Worm (Caenorhabditis elegans) whole organism, L3 larva: ENCODE results near the gene ucr-2.3.
A peak's percentile ranks its signal among the peaks of the same experiment; 100 is the strongest.

Experiments
- R02D3.7 ChIP-seq: fragments of 150-350 bp; optimal IDR thresholded peaks from 2 replicates; lab custom pipeline; 2014; ENCODE audit warnings: missing biosample characterization, missing genetic modification characterization
- ZK546.5 ChIP-seq: sonication (generic microtip); optimal IDR thresholded peaks from 2 replicates; lab custom pipeline; 2017; ENCODE audit warnings: missing biosample characterization, missing genetic modification characterization
- aly-2 ChIP-seq: fragments of 150-350 bp; optimal IDR thresholded peaks from 2 replicates; lab custom pipeline; 2014; ENCODE audit warnings: missing biosample characterization, missing genetic modification characterization
- ama-1 ChIP-seq: fragments of 150-350 bp; optimal IDR thresholded peaks from 2 replicates; lab custom pipeline; 2018
- ceh-16 ChIP-seq: sonication (generic microtip); optimal IDR thresholded peaks from 2 replicates; lab custom pipeline; 2017; ENCODE audit warnings: missing biosample characterization, missing genetic modification characterization
- ceh-28 ChIP-seq: fragments of 150-350 bp; optimal IDR thresholded peaks from 2 replicates; lab custom pipeline; 2014; ENCODE audit warnings: missing biosample characterization, missing genetic modification reagents, missing genetic modification characterization
- ceh-9 ChIP-seq: sonication (generic microtip); optimal IDR thresholded peaks from 2 replicates; lab custom pipeline; 2018; ENCODE audit warnings: missing biosample characterization, missing genetic modification characterization
- egl-27 ChIP-seq: sonication (generic microtip); optimal IDR thresholded peaks from 4 replicates; lab custom pipeline; 2017; ENCODE audit warnings: missing biosample characterization, missing genetic modification reagents, missing genetic modification characterization
- egl-5 ChIP-seq: fragments of 150-350 bp; optimal IDR thresholded peaks from 2 replicates; lab custom pipeline; 2017; ENCODE audit warnings: missing biosample characterization, missing genetic modification reagents, missing genetic modification characterization, inconsistent platforms
- elt-2 ChIP-seq: sonication (generic microtip); optimal IDR thresholded peaks from 2 replicates; lab custom pipeline; 2016; ENCODE audit warnings: missing genetic modification reagents, mild to moderate bottlenecking, missing genetic modification characterization, missing compliant biosample characterization
- elt-3 ChIP-seq, 3 experiments: fragments of 150-350 bp in 1 of 3; sonication (generic microtip) in 2 of 3; optimal IDR thresholded peaks; 2 replicates in 2 of 3; 4 replicates in 1 of 3; lab custom pipeline; 2014 to 2017; ENCODE audit warnings: missing biosample characterization in 3 of 3, missing genetic modification characterization in 3 of 3
- eor-1 ChIP-seq, 2 experiments: fragments of 150-350 bp; optimal IDR thresholded peaks; 2 replicates each; lab custom pipeline; 2014 to 2018; ENCODE audit warnings: missing biosample characterization in 2 of 2, missing genetic modification characterization in 2 of 2
- fkh-10 ChIP-seq: sonication (generic microtip); optimal IDR thresholded peaks from 2 replicates; lab custom pipeline; 2017; ENCODE audit warnings: missing biosample characterization, missing genetic modification reagents, missing genetic modification characterization
- fos-1 ChIP-seq: fragments of 150-350 bp; optimal IDR thresholded peaks from 2 replicates; lab custom pipeline; 2014; ENCODE audit warnings: missing biosample characterization, missing genetic modification characterization
- hmg-11 ChIP-seq: sonication (generic microtip); optimal IDR thresholded peaks from 2 replicates; lab custom pipeline; 2016; ENCODE audit warnings: missing genetic modification characterization, missing compliant biosample characterization
- jun-1 ChIP-seq: fragments of 150-350 bp; optimal IDR thresholded peaks from 2 replicates; lab custom pipeline; 2014; ENCODE audit warnings: missing biosample characterization, missing genetic modification reagents, missing genetic modification characterization
- lin-15B ChIP-seq: fragments of 150-350 bp; optimal IDR thresholded peaks from 2 replicates; lab custom pipeline; 2014; ENCODE audit warnings: missing biosample characterization, missing genetic modification characterization
- lin-39 ChIP-seq: fragments of 150-350 bp; optimal IDR thresholded peaks from 2 replicates; lab custom pipeline; 2018; ENCODE audit warnings: missing biosample characterization, missing genetic modification reagents, missing genetic modification characterization
- lsy-12 ChIP-seq: sonication (generic microtip); optimal IDR thresholded peaks from 2 replicates; lab custom pipeline; 2016; ENCODE audit warnings: mild to moderate bottlenecking, missing genetic modification characterization, missing compliant biosample characterization
- mdl-1 ChIP-seq: fragments of 150-350 bp; optimal IDR thresholded peaks from 2 replicates; lab custom pipeline; 2014; ENCODE audit warnings: missing biosample characterization, missing genetic modification characterization
- mml-1 ChIP-seq: fragments of 150-350 bp; sonication (generic microtip); optimal IDR thresholded peaks from 3 replicates; lab custom pipeline; 2014; ENCODE audit warnings: missing biosample characterization, missing genetic modification characterization
- nfya-1 ChIP-seq: sonication (generic microtip); optimal IDR thresholded peaks from 2 replicates; lab custom pipeline; 2017; ENCODE audit warnings: missing genetic modification characterization, mild to moderate bottlenecking, missing compliant biosample characterization, antibody characterized with exemption, moderate library complexity; ENCODE audit not compliant: insufficient read depth
- nhr-11 ChIP-seq: fragments of 150-350 bp; optimal IDR thresholded peaks from 2 replicates; lab custom pipeline; 2014; ENCODE audit warnings: missing biosample characterization, missing genetic modification characterization
- nhr-12 ChIP-seq: fragments of 150-350 bp; optimal IDR thresholded peaks from 2 replicates; lab custom pipeline; 2014; ENCODE audit warnings: missing biosample characterization, missing genetic modification characterization
- nhr-23 ChIP-seq: fragments of 150-350 bp; optimal IDR thresholded peaks from 2 replicates; lab custom pipeline; 2014; ENCODE audit warnings: missing biosample characterization, missing genetic modification reagents, missing genetic modification characterization
- nhr-237 ChIP-seq: fragments of 150-350 bp; optimal IDR thresholded peaks from 2 replicates; lab custom pipeline; 2014; ENCODE audit warnings: missing biosample characterization, missing genetic modification characterization
- nhr-25 ChIP-seq: sonication (generic microtip); optimal IDR thresholded peaks from 2 replicates; lab custom pipeline; 2017; ENCODE audit warnings: missing biosample characterization, missing genetic modification characterization
- nhr-28 ChIP-seq: fragments of 150-350 bp; optimal IDR thresholded peaks from 2 replicates; lab custom pipeline; 2014; ENCODE audit warnings: missing biosample characterization, missing genetic modification characterization
- nhr-43 ChIP-seq: sonication (generic microtip); optimal IDR thresholded peaks from 2 replicates; lab custom pipeline; 2016; ENCODE audit warnings: mild to moderate bottlenecking, missing genetic modification characterization, missing compliant biosample characterization; ENCODE audit not compliant: poor library complexity, severe bottlenecking
- nhr-67 ChIP-seq: fragments of 150-350 bp; optimal IDR thresholded peaks from 2 replicates; lab custom pipeline; 2014; ENCODE audit warnings: missing biosample characterization, missing genetic modification characterization
- pha-4 ChIP-seq: fragments of 150-350 bp; optimal IDR thresholded peaks from 2 replicates; lab custom pipeline; 2014; ENCODE audit warnings: missing biosample characterization, missing genetic modification reagents, missing genetic modification characterization
- sea-2 ChIP-seq: fragments of 150-350 bp; sonication (generic microtip); optimal IDR thresholded peaks from 4 replicates; lab custom pipeline; 2014; ENCODE audit warnings: missing biosample characterization, missing genetic modification reagents, missing genetic modification characterization
- skn-1 ChIP-seq: fragments of 150-350 bp; optimal IDR thresholded peaks from 2 replicates; lab custom pipeline; 2014; ENCODE audit warnings: missing biosample characterization, missing genetic modification characterization
- snpc-4 ChIP-seq: fragments of 150-350 bp; optimal IDR thresholded peaks from 2 replicates; lab custom pipeline; 2014; ENCODE audit warnings: missing biosample characterization, missing genetic modification characterization
- unc-39 ChIP-seq: sonication (generic microtip); optimal IDR thresholded peaks from 4 replicates; lab custom pipeline; 2017; ENCODE audit warnings: missing biosample characterization, missing genetic modification characterization
- zag-1 ChIP-seq: fragments of 150-350 bp; optimal IDR thresholded peaks from 2 replicates; lab custom pipeline; 2014; ENCODE audit warnings: missing biosample characterization, missing genetic modification characterization
- ztf-4 ChIP-seq: fragments of 150-350 bp; optimal IDR thresholded peaks from 2 replicates; lab custom pipeline; 2014; ENCODE audit warnings: missing biosample characterization, missing genetic modification characterization

ucr-2.3 gene

ce11 chrIII:901600-902250 is 22.1 kb downstream of the ucr-2.3 start:
- no peak for TF ChIP-seq jun-1 (tag; lab: Kevin White, UChicago)
- TF ChIP-seq nhr-23 (tag; lab: Kevin White, UChicago), result peak; percentile 11
- TF ChIP-seq ceh-28, result no peak
- no peak for TF ChIP-seq ztf-4
- TF ChIP-seq nhr-43, result no peak
- no peak for TF ChIP-seq fos-1 (tag; lab: Kevin White, UChicago)
- TF ChIP-seq nfya-1, result no peak
- no peak for TF ChIP-seq skn-1 (tag; lab: Kevin White, UChicago)
- no peak for TF ChIP-seq snpc-4 (tag; lab: Kevin White, UChicago)
- no peak for TF ChIP-seq nhr-25 (tag; lab: Kevin White, UChicago)
- no peak for TF ChIP-seq nhr-28 (tag; lab: Kevin White, UChicago)
- no peak for TF ChIP-seq lin-39 (tag; lab: Kevin White, UChicago)
- no peak for TF ChIP-seq egl-5
- TF ChIP-seq R02D3.7, result no peak
- no peak for TF ChIP-seq ceh-9 (tag; lab: Kevin White, UChicago)
- no peak for TF ChIP-seq zag-1 (tag; lab: Kevin White, UChicago)
- TF ChIP-seq nhr-12 (tag; lab: Kevin White, UChicago), result no peak
- peak; percentile 9 for TF ChIP-seq hmg-11
- TF ChIP-seq lin-15B (tag; lab: Kevin White, UChicago), result peak; percentile 32
- no peak for TF ChIP-seq mml-1 (tag; lab: Kevin White, UChicago)
- TF ChIP-seq nhr-67, result no peak
- no peak for TF ChIP-seq elt-3 (tag; optimal IDR thresholded peaks at IDR 0.05; lab: Kevin White, UChicago)
- TF ChIP-seq mdl-1, result no peak
- TF ChIP-seq pha-4, result peak; percentile 33
- no peak for TF ChIP-seq fkh-10
- peak; percentile 34 for TF ChIP-seq elt-2
- no peak for TF ChIP-seq eor-1 (tag; optimal IDR thresholded peaks at IDR 0.05; lab: Kevin White, UChicago)
- TF ChIP-seq ZK546.5 (tag; lab: Kevin White, UChicago), result no peak

- TF ChIP-seq sea-2, result no peak
- TF ChIP-seq pha-4, result peak; percentile 54
These were observed 27.7 kb downstream of the ucr-2.3 start, which contains the start of gene F23H11.4 for ce11 chrIII:907311-907710. TSS of gene F23H11.4 (minus strand) at chrIII:907539.

DNA sequence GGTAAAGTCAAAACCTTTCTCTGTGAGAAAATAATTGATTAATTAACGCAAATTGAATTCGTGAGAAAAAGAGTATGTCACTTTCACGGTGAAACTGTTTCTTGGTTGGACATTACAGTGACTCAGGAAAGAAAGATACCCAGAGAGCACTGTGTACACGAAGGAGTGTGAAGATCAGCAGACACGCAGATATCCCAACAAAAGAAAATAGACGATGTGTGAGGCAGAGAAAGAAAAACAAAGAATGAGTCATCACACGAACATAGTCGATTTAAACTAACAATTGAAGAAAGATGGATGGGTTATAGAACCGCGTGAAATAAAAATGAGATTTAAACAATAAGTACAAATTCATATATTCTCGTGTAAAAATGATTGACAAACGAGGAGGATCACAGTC is 28.3 kb downstream of the ucr-2.3 start:
- TF ChIP-seq pha-4 (peak; percentile 79), nhr-237 (tag; lab: Kevin White, UChicago) (no peak), fos-1 (tag; lab: Kevin White, UChicago) (no peak), nhr-11 (no peak), lsy-12 (tag; lab: Kevin White, UChicago) (no peak), nhr-25 (tag; lab: Kevin White, UChicago) (peak; percentile 31), unc-39 (no peak), jun-1 (tag; lab: Kevin White, UChicago) (peak; percentile 56), ama-1 (lab: Kevin White, UChicago) (no peak), elt-3 (tag; optimal IDR thresholded peaks at IDR 0.05; lab: Kevin White, UChicago) (no peak), R02D3.7 (no peak), mdl-1 (no peak), lin-15B (tag; lab: Kevin White, UChicago) (no peak), sea-2 (no peak), hmg-11 (peak; percentile 38), nhr-43 (no peak), mml-1 (tag; lab: Kevin White, UChicago) (no peak), nhr-23 (tag; lab: Kevin White, UChicago) (peak; percentile 21), egl-27 (tag; lab: Kevin White, UChicago) (no peak), lin-39 (tag; lab: Kevin White, UChicago) (no peak), ceh-16 (no peak)
- TF ChIP-seq, all 47 proteins: peak for 5

DNA sequence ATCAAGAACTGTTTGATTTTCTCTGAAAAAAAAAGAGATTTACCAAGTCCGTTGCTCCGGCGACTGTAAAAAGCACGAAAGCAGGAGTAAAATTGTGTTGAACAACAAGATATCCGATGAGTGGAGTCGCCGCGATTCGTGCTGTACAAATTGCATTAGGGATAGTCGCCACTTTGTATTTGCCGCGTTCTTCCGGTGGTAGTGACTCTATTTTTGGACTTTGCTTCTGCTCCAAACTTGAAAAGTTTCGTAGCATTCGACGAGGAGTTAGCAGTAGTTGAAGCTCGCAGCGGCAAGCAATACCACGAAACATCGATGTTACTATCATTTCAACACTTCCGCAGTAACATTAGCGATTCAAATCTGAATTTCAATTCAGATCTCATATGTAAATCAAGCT is 29.9 kb downstream of the ucr-2.3 start, which contains the start of gene crls-1:
TSS of gene crls-1 (minus strand) at position 363 of the 400 bp plus-strand sequence.
- TF ChIP-seq lin-15B (tag; lab: Kevin White, UChicago) (no peak), aly-2 (no peak), ama-1 (lab: Kevin White, UChicago) (peak; percentile 51), nhr-43 (no peak), jun-1 (tag; lab: Kevin White, UChicago) (no peak), nhr-25 (tag; lab: Kevin White, UChicago) (no peak), ztf-4 (no peak), skn-1 (tag; lab: Kevin White, UChicago) (no peak), elt-3 (tag; optimal IDR thresholded peaks at IDR 0.05; lab: Kevin White, UChicago) (no peak)
